Fruit fly (Drosophila melanogaster) whole organism, pupa: ENCODE data around the gene CG43138.

Experiments
- CG10348 ChIP-seq: fragments of 200-800 bp; sonication (Bioruptor generic); IDR thresholded peaks from 2 replicates; pipeline ENCODE4 v1.3.6; 2022; ENCODE audit warnings: missing biosample characterization, missing genetic modification characterization
- CG12605 ChIP-seq: fragments of 200-800 bp; sonication (Bioruptor generic); IDR thresholded peaks from 2 replicates; pipeline ENCODE4 v1.3.6; 2022; ENCODE audit warnings: missing biosample characterization, missing genetic modification characterization
- CG13204 ChIP-seq: fragments of 200-800 bp; sonication (Bioruptor generic); optimal IDR thresholded peaks from 2 replicates; lab custom pipeline; 2018; ENCODE audit warnings: missing biosample characterization, mild to moderate bottlenecking, missing genetic modification characterization, moderate library complexity
- CG14655 ChIP-seq: fragments of 200-800 bp; sonication (Bioruptor generic); optimal IDR thresholded peaks from 3 replicates; lab custom pipeline; 2017; ENCODE audit warnings: mild to moderate bottlenecking, missing biosample characterization, missing genetic modification reagents, missing genetic modification characterization
- CG15710 ChIP-seq: fragments of 200-800 bp; sonication (Bioruptor generic); optimal IDR thresholded peaks from 2 replicates; lab custom pipeline; 2018; ENCODE audit warnings: missing biosample characterization, mild to moderate bottlenecking, missing genetic modification characterization, moderate library complexity
- CG17806 ChIP-seq: fragments of 200-800 bp; sonication (Bioruptor generic); optimal IDR thresholded peaks from 2 replicates; lab custom pipeline; 2018; ENCODE audit warnings: missing biosample characterization, mild to moderate bottlenecking, missing genetic modification characterization, moderate library complexity
- CG32121 ChIP-seq: fragments of 200-800 bp; sonication (Bioruptor generic); IDR thresholded peaks from 2 replicates; pipeline ENCODE4 v1.3.6; 2022; ENCODE audit warnings: missing biosample characterization, missing genetic modification characterization
- CG34367 ChIP-seq: fragments of 200-800 bp; sonication (Bioruptor generic); optimal IDR thresholded peaks from 2 replicates; lab custom pipeline; 2018; ENCODE audit warnings: missing biosample characterization, mild to moderate bottlenecking, missing genetic modification characterization
- CG4496 ChIP-seq: fragments of 200-800 bp; sonication (Bioruptor generic); IDR thresholded peaks from 3 replicates; pipeline ENCODE4 v1.3.6; 2022; ENCODE audit warnings: missing biosample characterization, missing genetic modification characterization
- CG8159 ChIP-seq: fragments of 200-800 bp; sonication (Bioruptor generic); optimal IDR thresholded peaks from 3 replicates; lab custom pipeline; 2018; ENCODE audit warnings: missing biosample characterization, mild to moderate bottlenecking, missing genetic modification characterization, moderate library complexity
- CG8301 ChIP-seq: fragments of 200-800 bp; sonication (Bioruptor generic); optimal IDR thresholded peaks from 2 replicates; lab custom pipeline; 2018; ENCODE audit warnings: missing biosample characterization, mild to moderate bottlenecking, missing genetic modification characterization
- CG9948 ChIP-seq: fragments of 200-800 bp; sonication (Bioruptor generic); optimal IDR thresholded peaks from 2 replicates; lab custom pipeline; 2018; ENCODE audit warnings: missing biosample characterization, mild to moderate bottlenecking, missing genetic modification characterization, moderate library complexity
- D1 ChIP-seq: fragments of 200-800 bp; sonication (Bioruptor generic); optimal IDR thresholded peaks from 2 replicates; lab custom pipeline; 2018; ENCODE audit warnings: missing biosample characterization, mild to moderate bottlenecking, missing genetic modification characterization, moderate library complexity
- EcR ChIP-seq: fragments of 200-800 bp; sonication (Bioruptor generic); optimal IDR thresholded peaks from 3 replicates; lab custom pipeline; 2019; ENCODE audit warnings: missing biosample characterization, missing genetic modification characterization, mild to moderate bottlenecking, moderate library complexity, missing genetic modification reagents
- Ets98B ChIP-seq: fragments of 200-800 bp; sonication (Bioruptor generic); IDR thresholded peaks from 2 replicates; pipeline ENCODE4 v1.3.6; 2022; ENCODE audit warnings: missing biosample characterization, missing genetic modification characterization
- Pif1A ChIP-seq: fragments of 200-800 bp; sonication (Bioruptor generic); optimal IDR thresholded peaks from 3 replicates; lab custom pipeline; 2016; ENCODE audit warnings: missing biosample characterization, missing genetic modification characterization
- Pif1B ChIP-seq: fragments of 200-800 bp; sonication (Bioruptor generic); optimal IDR thresholded peaks from 3 replicates; lab custom pipeline; 2016; ENCODE audit warnings: missing biosample characterization, missing genetic modification characterization
- Snoo ChIP-seq: fragments of 200-800 bp; sonication (Bioruptor generic); optimal IDR thresholded peaks from 3 replicates; lab custom pipeline; 2017; ENCODE audit warnings: missing biosample characterization, mild to moderate bottlenecking, missing genetic modification characterization, inconsistent platforms
- fd96Ca ChIP-seq: fragments of 200-800 bp; sonication (Bioruptor generic); IDR thresholded peaks from 3 replicates; pipeline ENCODE4 v1.3.6; 2022; ENCODE audit warnings: missing biosample characterization, missing genetic modification characterization
- gl ChIP-seq: fragments of 200-800 bp; sonication (Bioruptor generic); optimal IDR thresholded peaks from 2 replicates; lab custom pipeline; 2018; ENCODE audit warnings: missing biosample characterization, mild to moderate bottlenecking, missing genetic modification characterization
- rn ChIP-seq: fragments of 200-800 bp; sonication (Bioruptor generic); IDR thresholded peaks from 2 replicates; pipeline ENCODE4 v1.3.6; 2022; ENCODE audit warnings: missing biosample characterization, missing genetic modification characterization

The CG43138 gene

DNA sequence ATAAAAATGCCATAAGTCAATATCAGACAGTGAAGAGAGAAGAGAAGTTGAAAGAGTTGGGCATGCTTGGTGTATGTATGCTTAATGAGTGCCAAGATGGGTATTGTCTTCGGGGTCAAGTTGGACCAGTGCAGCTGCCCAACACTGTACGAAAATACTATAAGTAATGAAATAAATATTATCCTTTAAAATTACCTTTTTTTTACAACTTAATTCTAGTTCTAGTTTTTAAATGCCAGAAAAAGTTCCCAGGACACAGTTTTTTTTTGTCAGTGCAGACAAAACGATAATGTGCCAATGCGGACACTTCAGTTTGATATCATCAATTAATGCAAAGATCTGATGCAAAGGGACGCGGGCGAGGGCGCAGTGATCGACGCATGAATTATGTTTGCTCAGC is 32.6 kb downstream of the CG43138 start:
- peak; percentile 20 for TF ChIP-seq CG8159 (tag; lab: Kevin White, UChicago)
- TF ChIP-seq CG9948 (tag; lab: Kevin White, UChicago), result no peak
- TF ChIP-seq CG15710 (tag; lab: Kevin White, UChicago), result peak; percentile 2
- TF ChIP-seq, all 21 proteins: peak for 2

DNA sequence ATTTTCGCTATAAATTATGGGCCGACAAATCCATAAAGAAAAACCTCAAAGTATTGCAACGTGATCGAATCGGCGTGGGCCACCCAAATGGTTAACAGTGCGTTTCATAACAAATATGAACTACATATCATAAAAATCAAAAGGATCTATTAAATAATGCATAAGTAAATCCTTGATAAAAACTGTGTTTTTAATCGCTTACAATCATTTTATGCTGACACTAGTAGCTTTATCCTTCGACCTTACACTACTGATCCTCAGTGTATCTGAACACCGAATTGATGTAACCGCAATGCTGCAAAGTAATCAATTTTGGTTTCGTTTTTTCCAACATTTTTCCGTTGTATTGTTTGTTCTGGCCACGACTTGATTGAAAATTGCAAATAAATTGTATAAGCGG is 34.5 kb downstream of the CG43138 start:
- TF ChIP-seq CG8159 (tag; lab: Kevin White, UChicago) (no peak), fd96Ca (GFP tag; lab: Robert Waterston, UW) (no peak), CG4496 (GFP tag; lab: Robert Waterston, UW) (no peak), CG17806 (tag; lab: Kevin White, UChicago) (no peak), CG32121 (no peak), CG8301 (tag; lab: Kevin White, UChicago) (no peak), CG14655 (GFP tag; lab: Kevin White, UChicago) (no peak), EcR (GFP tag; lab: Kevin White, UChicago) (no peak), gl (tag; lab: Kevin White, UChicago) (no peak), CG13204 (GFP tag; lab: Kevin White, UChicago) (no peak)
- TF ChIP-seq, all 21 proteins: peak for 0

DNA sequence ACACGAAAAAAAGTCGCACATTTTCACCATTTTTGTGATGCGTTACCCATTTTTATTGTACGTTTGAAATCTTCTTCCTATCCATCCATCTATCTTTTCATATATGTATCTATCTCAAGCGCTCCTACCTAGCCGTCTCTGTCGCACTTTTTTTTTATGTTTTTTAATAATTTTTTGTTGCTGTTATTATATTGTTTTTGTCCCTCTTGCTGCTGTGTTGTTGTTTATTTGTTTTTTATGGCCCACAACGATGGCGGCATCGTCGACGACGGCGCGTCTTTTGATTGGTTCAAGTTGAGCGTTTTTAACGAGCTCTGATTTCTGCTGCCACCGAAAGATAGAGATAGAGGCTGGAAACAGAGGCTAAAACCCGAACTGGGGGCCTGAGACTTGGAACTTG is 40.2 kb downstream of the CG43138 start:
- no peak for TF ChIP-seq CG13204 (GFP tag; lab: Kevin White, UChicago)
- TF ChIP-seq CG10348 (GFP tag; lab: Robert Waterston, UW), result no peak
- TF ChIP-seq CG34367 (tag; lab: Kevin White, UChicago), result no peak
- TF ChIP-seq CG12605 (GFP tag; lab: Robert Waterston, UW), result no peak
- TF ChIP-seq Snoo (tag; lab: Kevin White, UChicago), result no peak
- no peak for TF ChIP-seq CG8301 (tag; lab: Kevin White, UChicago)
- no peak for TF ChIP-seq CG32121
- TF ChIP-seq CG9948 (tag; lab: Kevin White, UChicago), result no peak
- TF ChIP-seq CG15710 (tag; lab: Kevin White, UChicago), result no peak
- TF ChIP-seq D1 (tag; lab: Kevin White, UChicago), result no peak
- TF ChIP-seq Pif1B (GFP tag; lab: Kevin White, UChicago), result no peak
- no peak for TF ChIP-seq CG4496 (GFP tag; lab: Robert Waterston, UW)
- TF ChIP-seq, all 21 proteins: peak for 0

DNA sequence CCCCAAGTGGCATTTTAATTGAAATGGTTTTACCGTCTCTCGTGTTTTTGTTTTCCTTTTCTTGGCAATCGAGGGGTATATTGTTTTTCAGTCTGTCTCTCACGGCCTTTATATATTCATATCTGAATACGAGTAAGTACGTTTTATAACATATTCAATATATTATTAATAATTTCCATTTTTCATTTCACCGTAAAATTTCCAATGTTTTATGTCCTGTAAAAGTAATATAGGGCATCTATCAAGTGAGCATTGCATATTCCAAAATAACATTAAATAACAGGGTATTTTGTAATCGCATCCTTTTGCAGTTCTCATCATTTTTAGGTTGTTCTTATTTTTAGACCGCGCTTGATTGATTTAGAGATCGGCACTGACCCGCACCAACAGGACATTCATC is 41.6 kb downstream of the CG43138 start:
- TF ChIP-seq CG14655 (GFP tag; lab: Kevin White, UChicago) (no peak), CG13204 (GFP tag; lab: Kevin White, UChicago) (no peak), gl (tag; lab: Kevin White, UChicago) (no peak), CG9948 (tag; lab: Kevin White, UChicago) (no peak), CG15710 (tag; lab: Kevin White, UChicago) (no peak), CG12605 (GFP tag; lab: Robert Waterston, UW) (no peak), Pif1A (GFP tag; lab: Kevin White, UChicago) (no peak)
- TF ChIP-seq, all 21 proteins: peak for 0

DNA sequence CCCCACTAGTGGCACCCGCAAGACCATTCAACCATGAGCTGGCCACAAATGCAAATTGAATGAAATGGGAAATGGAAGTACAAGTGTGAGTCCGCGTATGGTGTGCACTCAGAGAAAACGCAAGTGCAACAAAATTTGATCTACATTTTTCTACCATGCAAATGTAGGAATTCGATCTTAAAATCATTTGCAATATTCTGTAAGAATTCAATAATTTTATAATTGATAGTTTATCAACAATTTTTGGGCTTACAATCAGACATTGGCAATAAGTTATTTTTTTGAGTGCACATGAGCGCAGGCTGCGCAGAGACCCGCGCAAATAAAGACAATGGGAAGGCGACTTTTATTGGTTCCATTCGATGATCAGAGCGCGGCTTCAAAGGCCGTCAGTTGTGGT is 43.1 kb downstream of the CG43138 start:
- TF ChIP-seq CG10348 (GFP tag; lab: Robert Waterston, UW) (no peak), CG13204 (GFP tag; lab: Kevin White, UChicago) (no peak), CG14655 (GFP tag; lab: Kevin White, UChicago) (peak; percentile 46), CG15710 (tag; lab: Kevin White, UChicago) (peak; percentile 56), CG34367 (tag; lab: Kevin White, UChicago) (peak; percentile 36), Snoo (tag; lab: Kevin White, UChicago) (peak; percentile 42), CG17806 (tag; lab: Kevin White, UChicago) (peak; percentile 62), fd96Ca (GFP tag; lab: Robert Waterston, UW) (0 out of 3 replicates have a peak, but pooled peaks have one; percentile 42), Pif1B (GFP tag; lab: Kevin White, UChicago) (peak; percentile 43), CG9948 (tag; lab: Kevin White, UChicago) (peak; percentile 38), Ets98B (GFP tag; lab: Robert Waterston, UW) (peak; percentile 26; the same call in 1 of the 2 replicates), D1 (tag; lab: Kevin White, UChicago) (peak; percentile 9), CG12605 (GFP tag; lab: Robert Waterston, UW) (no peak), EcR (GFP tag; lab: Kevin White, UChicago) (no peak), CG8159 (tag; lab: Kevin White, UChicago) (peak; percentile 66), CG8301 (tag; lab: Kevin White, UChicago) (peak; percentile 43), gl (tag; lab: Kevin White, UChicago) (no peak), CG4496 (GFP tag; lab: Robert Waterston, UW) (no peak), Pif1A (GFP tag; lab: Kevin White, UChicago) (peak; percentile 53), rn (GFP tag; lab: Robert Waterston, UW) (no peak), CG32121 (peak; percentile 52)
- TF ChIP-seq, all 21 proteins: peak for 14

DNA sequence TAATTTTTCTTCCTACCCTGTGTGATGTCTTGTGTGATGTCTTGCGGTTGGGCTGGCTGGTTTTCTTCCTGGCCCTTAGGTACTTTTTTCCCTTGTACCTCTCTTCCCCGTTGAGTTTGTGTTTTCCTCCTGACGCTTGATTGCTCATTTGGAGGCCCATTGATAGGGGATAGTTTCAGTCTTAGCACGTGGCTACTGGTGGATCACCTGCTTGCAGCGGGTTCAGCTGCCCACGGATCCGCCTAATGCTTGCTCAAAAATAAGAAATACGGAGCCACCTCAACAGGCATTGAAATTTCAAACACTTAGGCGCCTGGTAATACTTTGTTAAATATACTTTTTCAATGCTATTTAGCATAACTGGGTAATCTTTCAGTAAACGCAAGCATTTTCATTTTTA is 45.9 kb downstream of the CG43138 start, which contains the start of gene CG11369:
CG11369 (plus strand) TSS at position 301 of the 400 bp plus-strand sequence.
- TF ChIP-seq CG10348 (GFP tag; lab: Robert Waterston, UW), result no peak
- TF ChIP-seq rn (GFP tag; lab: Robert Waterston, UW), result no peak
- no peak for TF ChIP-seq Pif1B (GFP tag; lab: Kevin White, UChicago)
- TF ChIP-seq CG8301 (tag; lab: Kevin White, UChicago), result no peak
- no peak for TF ChIP-seq Ets98B (GFP tag; lab: Robert Waterston, UW)
- no peak for TF ChIP-seq CG4496 (GFP tag; lab: Robert Waterston, UW)
- TF ChIP-seq CG15710 (tag; lab: Kevin White, UChicago), result no peak
- TF ChIP-seq CG32121, result no peak
- no peak for TF ChIP-seq fd96Ca (GFP tag; lab: Robert Waterston, UW)
- no peak for TF ChIP-seq CG8159 (tag; lab: Kevin White, UChicago)
- no peak for TF ChIP-seq CG12605 (GFP tag; lab: Robert Waterston, UW)
- no peak for TF ChIP-seq Pif1A (GFP tag; lab: Kevin White, UChicago)
- no peak for TF ChIP-seq EcR (GFP tag; lab: Kevin White, UChicago)
- TF ChIP-seq CG13204 (GFP tag; lab: Kevin White, UChicago), result no peak
- no peak for TF ChIP-seq Snoo (tag; lab: Kevin White, UChicago)
- TF ChIP-seq CG17806 (tag; lab: Kevin White, UChicago), result no peak
- TF ChIP-seq CG9948 (tag; lab: Kevin White, UChicago), result no peak
- TF ChIP-seq CG14655 (GFP tag; lab: Kevin White, UChicago), result no peak
